Fruit fly (Drosophila melanogaster): Measurements from ENCODE around the gene CG10654.

The CG10654 gene

DNA sequence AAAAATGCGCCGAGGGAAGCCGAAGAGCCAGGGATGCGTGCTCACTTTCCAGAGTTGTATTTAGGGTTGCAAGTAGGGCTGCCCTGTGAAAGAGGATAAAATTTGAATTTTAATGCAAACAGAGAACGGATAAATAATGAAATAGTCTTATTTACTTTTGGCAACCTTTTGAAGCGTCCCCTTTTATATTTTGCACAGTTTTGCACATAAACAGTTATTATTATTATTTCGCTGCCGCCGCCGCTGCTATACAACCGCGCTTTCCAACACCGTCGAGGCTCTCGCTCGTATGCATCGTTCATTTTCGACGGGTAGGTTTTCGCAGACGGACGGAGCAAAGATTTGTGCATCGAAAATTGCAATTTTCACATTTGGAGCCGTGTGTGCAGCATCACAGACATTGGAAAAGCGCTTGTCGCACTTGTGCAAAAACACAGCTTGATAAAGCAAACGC, 7.1 kb upstream of the CG10654 start, which contains the start of the genes sti and tral (continued):
- peak; percentile 65; the same call in 2 of the 3 replicates for TF ChIP-seq CG7357 (GFP tag; IDR thresholded peaks at IDR 0.05)
- TF ChIP-seq CoRest (tag; optimal IDR thresholded peaks at IDR 0.05): peak; percentile 89
- TF ChIP-seq E2f2 (GFP tag; IDR thresholded peaks at IDR 0.05): peak; percentile 99
- peak; percentile 65 for TF ChIP-seq Elba2 (GFP tag; optimal IDR thresholded peaks at IDR 0.05)
- peak; percentile 81 for TF ChIP-seq hkb (optimal IDR thresholded peaks at IDR 0.05)
- TF ChIP-seq hkb (GFP tag; IDR thresholded peaks at IDR 0.05): peak; percentile 83
- TF ChIP-seq Vsx1 (GFP tag; optimal IDR thresholded peaks at IDR 0.05): no peak
- peak; percentile 52 for TF ChIP-seq CG6654 (GFP tag; optimal IDR thresholded peaks at IDR 0.05)
- peak; percentile 78 for TF ChIP-seq Ssrp (tag; optimal IDR thresholded peaks at IDR 0.05)
- peak; percentile 84 for TF ChIP-seq CG2712 (tag; optimal IDR thresholded peaks at IDR 0.05)
- peak; percentile 84 for TF ChIP-seq ttk (GFP tag; IDR thresholded peaks at IDR 0.05)
- no peak for TF ChIP-seq lov (optimal IDR thresholded peaks at IDR 0.05)
- TF ChIP-seq lov (GFP tag; IDR thresholded peaks at IDR 0.05): peak; percentile 86; the same call in 2 of the 3 replicates
- TF ChIP-seq Lpt (GFP tag; optimal IDR thresholded peaks at IDR 0.05): no peak
- TF ChIP-seq CG12104 (GFP tag; optimal IDR thresholded peaks at IDR 0.05): peak; percentile 80
- TF ChIP-seq sens-2 (GFP tag; IDR thresholded peaks at IDR 0.05): peak; percentile 21; the same call in 1 of the 2 replicates
- TF ChIP-seq Eip74EF (GFP tag; optimal IDR thresholded peaks at IDR 0.05): no peak
- TF ChIP-seq Dek (tag; optimal IDR thresholded peaks at IDR 0.05): peak; percentile 83
- TF ChIP-seq slou (GFP tag; optimal IDR thresholded peaks at IDR 0.05): peak; percentile 87
- TF ChIP-seq D19B (GFP tag; optimal IDR thresholded peaks at IDR 0.05): peak; percentile 76
- TF ChIP-seq CG3995 (GFP tag; optimal IDR thresholded peaks at IDR 0.05): peak; percentile 66
- no peak for TF ChIP-seq tna (GFP tag; IDR thresholded peaks at IDR 0.05; ENCODE audit: partially characterized antibody)
- TF ChIP-seq ftz-f1 (GFP tag; optimal IDR thresholded peaks at IDR 0.05): peak; percentile 75
- peak; percentile 87 for TF ChIP-seq tgo (GFP tag; IDR thresholded peaks at IDR 0.05)
- TF ChIP-seq CG43689 (GFP tag; IDR thresholded peaks at IDR 0.05): peak; percentile 24; the same call in 1 of the 2 replicates
- TF ChIP-seq Nf-YB (GFP tag; optimal IDR thresholded peaks at IDR 0.05): peak; percentile 58
- no peak for TF ChIP-seq CG7745 (tag; optimal IDR thresholded peaks at IDR 0.05)
- peak; percentile 91 for TF ChIP-seq CG3847 (GFP tag; IDR thresholded peaks at IDR 0.05)
- TF ChIP-seq h (optimal IDR thresholded peaks at IDR 0.05): no peak
- TF ChIP-seq dpn (GFP tag; optimal IDR thresholded peaks at IDR 0.05): peak; percentile 93 to 96
- 0 out of 2 replicates have a peak, but pooled peaks have one; percentile 40 for TF ChIP-seq dati (GFP tag; IDR thresholded peaks at IDR 0.05)
- peak; percentile 81 for TF ChIP-seq CG11560 (tag; IDR thresholded peaks at IDR 0.05)
- TF ChIP-seq bowl (GFP tag; IDR thresholded peaks at IDR 0.05): 0 out of 2 replicates have a peak, but pooled peaks have one; percentile 50
- TF ChIP-seq bsh (GFP tag; optimal IDR thresholded peaks at IDR 0.05): peak; percentile 23 to 76
- TF ChIP-seq CG34376 (GFP tag; optimal IDR thresholded peaks at IDR 0.05): peak; percentile 92
- TF ChIP-seq CG11723 (GFP tag; optimal IDR thresholded peaks at IDR 0.05): peak; percentile 84
- peak; percentile 61 for TF ChIP-seq CG10274 (GFP tag; optimal IDR thresholded peaks at IDR 0.05)
- TF ChIP-seq psq (GFP tag; optimal IDR thresholded peaks at IDR 0.05): peak; percentile 74
- peak; percentile 38 for TF ChIP-seq fru (optimal IDR thresholded peaks at IDR 0.05)
- TF ChIP-seq gfzf (GFP tag; optimal IDR thresholded peaks at IDR 0.05): peak; percentile 46
- TF ChIP-seq pnt (GFP tag; optimal IDR thresholded peaks at IDR 0.05): peak; percentile 92
- peak; percentile 87 for TF ChIP-seq Atf-2 (GFP tag; optimal IDR thresholded peaks at IDR 0.05)
- peak; percentile 92 for TF ChIP-seq CG4617 (GFP tag; optimal IDR thresholded peaks at IDR 0.05; ENCODE audit: borderline replicate concordance)
- TF ChIP-seq CG9797 (GFP tag; optimal IDR thresholded peaks at IDR 0.05): peak; percentile 62
- TF ChIP-seq Sox100B (GFP tag; optimal IDR thresholded peaks at IDR 0.05): peak; percentile 77
- peak; percentile 75 for TF ChIP-seq CG7839 (tag; optimal IDR thresholded peaks at IDR 0.05)
- peak; percentile 82 for TF ChIP-seq CG11093 (GFP tag; IDR thresholded peaks at IDR 0.05)
- TF ChIP-seq gt (GFP tag; IDR thresholded peaks at IDR 0.05): peak; percentile 60; the same call in 1 of the 2 replicates
- peak; percentile 95 for TF ChIP-seq CG30403 (GFP tag; optimal IDR thresholded peaks at IDR 0.05)
- TF ChIP-seq dysf (GFP tag; IDR thresholded peaks at IDR 0.05): peak; percentile 82
- peak; percentile 82 for TF ChIP-seq CG18011 (GFP tag; optimal IDR thresholded peaks at IDR 0.05)
